Worm (Caenorhabditis elegans): ENCODE results near the gene F36H1.11.

- TF ChIP-seq unc-62 (GFP tag; optimal IDR thresholded peaks at IDR 0.05 in 1 of 2), result peak in 1 of 2 experiments; percentile 98
- no peak for TF ChIP-seq unc-62 (tag; optimal IDR thresholded peaks at IDR 0.05)
- no peak for TF ChIP-seq unc-39 (tag; optimal IDR thresholded peaks at IDR 0.05)
- no peak for TF ChIP-seq T20F7.1 (GFP tag; optimal IDR thresholded peaks at IDR 0.05)
- TF ChIP-seq attf-4 (tag; optimal IDR thresholded peaks at IDR 0.05), result no peak
- TF ChIP-seq nhr-76 (tag; optimal IDR thresholded peaks at IDR 0.05), result no peak
These were observed 43.6 kb downstream of the F36H1.11 start, which contains the start of gene bcc-1 for ce11 chrIV:11092502-11093080.

Data from whole organism, L4 larva.